Worm (Caenorhabditis elegans) whole organism, midembryonic: ENCODE measurements around the gene eral-1.

Source experiments
- T22C8.4 ChIP-seq: fragments of 200-800 bp; sonication (Bioruptor generic); IDR thresholded peaks from 2 replicates; pipeline ENCODE4 v1.3.6; 2022; ENCODE audit warnings: missing genetic modification characterization, missing compliant biosample characterization
- cog-1 ChIP-seq: sonication (generic microtip); optimal IDR thresholded peaks from 2 replicates; lab custom pipeline; 2016; ENCODE audit warnings: missing genetic modification characterization, missing compliant biosample characterization
- ref-1 ChIP-seq: fragments of 200-800 bp; sonication (Bioruptor generic); conservative IDR thresholded peaks from 2 replicates; pipeline ENCODE4 v1.3.6; 2022; ENCODE audit warnings: missing genetic modification reagents, missing genetic modification characterization, missing compliant biosample characterization
- tab-1 ChIP-seq: fragments of 200-800 bp; sonication (Bioruptor generic); IDR thresholded peaks from 2 replicates; pipeline ENCODE4 v1.3.6; 2022; ENCODE audit warnings: missing genetic modification characterization, missing compliant biosample characterization
- ztf-23 ChIP-seq: fragments of 200-800 bp; sonication (Bioruptor generic); IDR thresholded peaks from 2 replicates; pipeline ENCODE4 v1.3.6; 2022; ENCODE audit warnings: missing genetic modification reagents, missing genetic modification characterization, missing compliant biosample characterization

DNA sequence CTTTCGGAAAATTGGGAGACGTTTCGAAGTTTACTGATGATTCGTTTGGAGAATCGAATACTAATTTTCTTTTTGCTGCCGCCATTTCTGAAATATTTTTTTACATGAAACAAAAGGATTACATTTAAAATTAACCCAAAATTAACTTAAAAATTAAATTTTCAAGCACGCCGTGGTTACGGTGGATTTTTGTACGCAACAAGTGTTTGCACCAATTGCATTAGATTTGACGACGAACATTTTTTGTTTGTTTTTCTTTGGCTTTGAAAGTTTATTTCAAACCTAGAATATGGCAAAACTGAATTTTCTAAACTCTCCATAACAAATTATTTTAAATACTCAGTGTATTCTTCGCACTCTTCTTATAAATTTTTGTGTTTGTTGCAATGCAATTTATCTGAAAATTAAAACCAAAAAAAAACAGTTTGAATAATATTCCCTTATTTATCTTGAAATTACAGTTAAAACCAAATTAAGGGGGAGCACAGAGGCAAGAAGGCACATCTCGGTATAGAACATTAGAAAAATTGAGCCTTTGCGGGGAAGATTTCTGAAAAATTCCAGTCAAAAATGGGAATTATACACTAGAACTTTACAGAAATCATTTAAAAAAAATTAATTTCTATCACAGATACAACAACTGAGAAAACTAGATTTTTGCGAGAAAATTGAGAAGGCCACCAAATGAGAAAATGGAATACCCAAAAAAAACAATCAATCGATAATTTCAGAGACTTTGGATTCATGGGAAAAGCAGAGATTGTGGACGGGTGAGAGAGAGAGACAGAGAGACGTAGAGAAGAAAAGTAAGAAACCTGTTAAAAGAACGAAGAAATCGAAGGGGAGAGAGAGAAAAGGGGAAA is 27.7 kb upstream of the eral-1 start, which contains the start of gene hal-3:
- TF ChIP-seq ztf-23 (GFP tag; lab: Robert Waterston, UW) (no peak), ref-1 (GFP tag; lab: Robert Waterston, UW) (no peak), cog-1 (tag; lab: Kevin White, UChicago) (no peak), tab-1 (GFP tag; lab: Robert Waterston, UW) (no peak), T22C8.4 (GFP tag; lab: Robert Waterston, UW) (0 out of 2 replicates have a peak, but pooled peaks have one; percentile 37)
